Worm (Caenorhabditis elegans) whole organism, L2 larva: Measurements from ENCODE around the gene plx-1.

Experiments
- F13H6.1 ChIP-seq: sonication (generic microtip); optimal IDR thresholded peaks from 2 replicates; lab custom pipeline; 2016; ENCODE audit warnings: missing genetic modification characterization, missing compliant biosample characterization
- alr-1 ChIP-seq: fragments of 150-350 bp; optimal IDR thresholded peaks from 2 replicates; lab custom pipeline; 2014; ENCODE audit warnings: missing biosample characterization, missing genetic modification characterization
- aly-2 ChIP-seq: fragments of 150-350 bp; optimal IDR thresholded peaks from 2 replicates; lab custom pipeline; 2014; ENCODE audit warnings: missing biosample characterization, missing genetic modification characterization
- ama-1 ChIP-seq: fragments of 150-350 bp; optimal IDR thresholded peaks from 2 replicates; lab custom pipeline; 2018; ENCODE audit warnings: inconsistent platforms
- dmd-4 ChIP-seq: sonication (generic microtip); optimal IDR thresholded peaks from 2 replicates; lab custom pipeline; 2017; ENCODE audit warnings: missing biosample characterization, missing genetic modification characterization
- lin-13 ChIP-seq: fragments of 150-350 bp; optimal IDR thresholded peaks from 2 replicates; lab custom pipeline; 2014; ENCODE audit warnings: missing biosample characterization, missing genetic modification reagents, missing genetic modification characterization
- lsy-2 ChIP-seq, 2 experiments: fragments of 150-350 bp in 1 of 2; sonication (generic microtip) in 1 of 2; optimal IDR thresholded peaks; 2 replicates each; lab custom pipeline; 2014 to 2017; ENCODE audit warnings: missing biosample characterization in 2 of 2, missing genetic modification characterization in 2 of 2
- nhr-12 ChIP-seq: fragments of 150-350 bp; optimal IDR thresholded peaks from 2 replicates; lab custom pipeline; 2014; ENCODE audit warnings: missing biosample characterization, missing genetic modification characterization
- nhr-129 ChIP-seq: fragments of 150-350 bp; optimal IDR thresholded peaks from 2 replicates; lab custom pipeline; 2014; ENCODE audit warnings: missing biosample characterization, missing genetic modification characterization
- nhr-6 ChIP-seq: fragments of 150-350 bp; optimal IDR thresholded peaks from 2 replicates; lab custom pipeline; 2014; ENCODE audit warnings: missing biosample characterization, missing genetic modification characterization
- snpc-4 ChIP-seq: fragments of 150-350 bp; optimal IDR thresholded peaks from 2 replicates; lab custom pipeline; 2014; ENCODE audit warnings: missing biosample characterization, missing genetic modification characterization
- unc-39 ChIP-seq: fragments of 150-350 bp; optimal IDR thresholded peaks from 2 replicates; lab custom pipeline; 2014; ENCODE audit warnings: missing biosample characterization, missing genetic modification characterization
- ztf-4 ChIP-seq: fragments of 150-350 bp; optimal IDR thresholded peaks from 2 replicates; lab custom pipeline; 2014; ENCODE audit warnings: missing biosample characterization, missing genetic modification characterization

DNA sequence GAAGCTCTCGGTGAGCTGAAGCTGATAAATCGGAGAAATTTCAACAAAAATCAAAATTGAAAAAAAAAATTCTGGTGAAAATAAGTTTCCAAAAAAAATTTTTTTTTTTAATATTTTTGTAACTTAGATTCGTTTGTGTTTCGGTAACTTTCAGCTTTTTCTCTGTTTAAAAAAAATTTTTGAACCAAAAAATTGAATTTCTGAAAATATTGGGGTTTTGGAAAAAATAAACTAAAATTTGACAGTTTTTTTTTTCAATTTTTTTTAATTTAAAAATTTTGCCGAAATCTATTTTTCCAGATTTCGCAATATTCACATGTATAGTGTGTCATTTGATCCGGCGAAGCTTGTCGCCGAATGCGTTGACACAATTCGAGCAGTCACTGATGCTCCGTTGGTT is 39.6 kb downstream of the plx-1 start, which contains the start of gene Y55F3AM.5:
- no peak for TF ChIP-seq F13H6.1 (tag; lab: Kevin White, UChicago)
- TF ChIP-seq lin-13 (GFP tag; lab: Kevin White, UChicago) = no peak
- no peak for TF ChIP-seq dmd-4 (tag; lab: Kevin White, UChicago)
- no peak for TF ChIP-seq nhr-6
- TF ChIP-seq ama-1 = no peak
- TF ChIP-seq lsy-2 (tag; optimal IDR thresholded peaks at IDR 0.05; lab: Kevin White, UChicago) = no peak
- no peak for TF ChIP-seq snpc-4
- no peak for TF ChIP-seq ztf-4 (tag; lab: Kevin White, UChicago)
- no peak for TF ChIP-seq unc-39 (tag; lab: Kevin White, UChicago)
- TF ChIP-seq alr-1 (tag; lab: Kevin White, UChicago) = no peak
- no peak for TF ChIP-seq nhr-12 (tag; lab: Kevin White, UChicago)
- TF ChIP-seq aly-2 (tag; lab: Kevin White, UChicago) = no peak
- no peak for TF ChIP-seq nhr-129 (tag; lab: Kevin White, UChicago)
